Worm (Caenorhabditis elegans) whole organism, mixed stage, embryonic: ENCODE data around the gene ant-1.4.

Experiments
- M03D4.4 ChIP-seq: sonication (generic microtip); optimal IDR thresholded peaks from 2 replicates; lab custom pipeline; 2017; ENCODE audit warnings: mild to moderate bottlenecking, missing genetic modification characterization, missing compliant biosample characterization
- bed-3 ChIP-seq: fragments of 200-800 bp; sonication (Bioruptor generic); optimal IDR thresholded peaks from 3 replicates; lab custom pipeline; 2018; ENCODE audit warnings: mild to moderate bottlenecking, missing genetic modification characterization, moderate library complexity, missing compliant biosample characterization
- blmp-1 ChIP-seq: fragments of 150-350 bp; optimal IDR thresholded peaks from 2 replicates; lab custom pipeline; 2014; ENCODE audit warnings: missing biosample characterization, missing genetic modification characterization
- ceh-39 ChIP-seq: fragments of 150-350 bp; optimal IDR thresholded peaks from 2 replicates; lab custom pipeline; 2014; ENCODE audit warnings: missing biosample characterization, missing genetic modification characterization
- ceh-43 ChIP-seq: fragments of 200-800 bp; sonication (Bioruptor generic); optimal IDR thresholded peaks from 2 replicates; lab custom pipeline; 2018; ENCODE audit warnings: mild to moderate bottlenecking, missing genetic modification characterization, moderate library complexity, missing compliant biosample characterization
- ceh-83 ChIP-seq: fragments of 200-800 bp; sonication (Bioruptor generic); optimal IDR thresholded peaks from 2 replicates; lab custom pipeline; 2018; ENCODE audit warnings: mild to moderate bottlenecking, missing genetic modification characterization, missing compliant biosample characterization
- ces-1 ChIP-seq: fragments of 150-350 bp; optimal IDR thresholded peaks from 2 replicates; lab custom pipeline; 2014; ENCODE audit warnings: missing biosample characterization, missing genetic modification reagents, missing genetic modification characterization
- cnd-1 ChIP-seq: fragments of 200-800 bp; sonication (Bioruptor generic); optimal IDR thresholded peaks from 2 replicates; lab custom pipeline; 2018; ENCODE audit warnings: mild to moderate bottlenecking, missing genetic modification characterization, missing compliant biosample characterization
- drap-1 ChIP-seq: fragments of 200-800 bp; sonication (Bioruptor generic); optimal IDR thresholded peaks from 3 replicates; lab custom pipeline; 2018; ENCODE audit warnings: mild to moderate bottlenecking, missing genetic modification characterization, missing compliant biosample characterization
- elt-1 ChIP-seq: sonication (generic microtip); optimal IDR thresholded peaks from 2 replicates; lab custom pipeline; 2017; ENCODE audit warnings: missing genetic modification characterization, mild to moderate bottlenecking, missing compliant biosample characterization, antibody characterized with exemption, moderate library complexity, borderline replicate concordance; ENCODE audit not compliant: insufficient read depth
- elt-3 ChIP-seq: fragments of 150-350 bp; optimal IDR thresholded peaks from 2 replicates; lab custom pipeline; 2014; ENCODE audit warnings: missing biosample characterization, missing genetic modification characterization
- flh-1 ChIP-seq: fragments of 200-800 bp; sonication (Bioruptor generic); optimal IDR thresholded peaks from 2 replicates; lab custom pipeline; 2018; ENCODE audit warnings: mild to moderate bottlenecking, missing genetic modification characterization, moderate library complexity, missing compliant biosample characterization
- ham-2 ChIP-seq: fragments of 200-800 bp; sonication (Bioruptor generic); optimal IDR thresholded peaks from 2 replicates; lab custom pipeline; 2018; ENCODE audit warnings: mild to moderate bottlenecking, missing genetic modification characterization, missing compliant biosample characterization
- hlh-1 ChIP-seq: fragments of 150-350 bp; optimal IDR thresholded peaks from 2 replicates; lab custom pipeline; 2014; ENCODE audit warnings: missing biosample characterization, missing genetic modification reagents, missing genetic modification characterization
- lin-13 ChIP-seq: fragments of 150-350 bp; optimal IDR thresholded peaks from 2 replicates; lab custom pipeline; 2014; ENCODE audit warnings: missing biosample characterization, missing genetic modification characterization
- lin-32 ChIP-seq: fragments of 200-800 bp; sonication (Bioruptor generic); optimal IDR thresholded peaks from 2 replicates; lab custom pipeline; 2018; ENCODE audit warnings: mild to moderate bottlenecking, missing genetic modification characterization, missing compliant biosample characterization
- lsy-2 ChIP-seq: fragments of 150-350 bp; optimal IDR thresholded peaks from 2 replicates; lab custom pipeline; 2014; ENCODE audit warnings: missing biosample characterization, missing genetic modification characterization
- mab-5 ChIP-seq: fragments of 150-350 bp; optimal IDR thresholded peaks from 2 replicates; lab custom pipeline; 2014; ENCODE audit warnings: missing biosample characterization, missing genetic modification characterization
- mep-1 ChIP-seq: fragments of 150-350 bp; optimal IDR thresholded peaks from 2 replicates; lab custom pipeline; 2017; ENCODE audit warnings: missing biosample characterization, missing genetic modification reagents, missing genetic modification characterization, inconsistent platforms
- mls-2 ChIP-seq: sonication (generic microtip); optimal IDR thresholded peaks from 2 replicates; lab custom pipeline; 2016; ENCODE audit warnings: mild to moderate bottlenecking, missing genetic modification characterization, moderate library complexity, missing compliant biosample characterization
- nhr-12 ChIP-seq: fragments of 150-350 bp; optimal IDR thresholded peaks from 2 replicates; lab custom pipeline; 2014; ENCODE audit warnings: missing biosample characterization, missing genetic modification characterization
- nhr-2 ChIP-seq: fragments of 150-350 bp; optimal IDR thresholded peaks from 2 replicates; lab custom pipeline; 2014; ENCODE audit warnings: missing biosample characterization, missing genetic modification characterization
- nhr-237 ChIP-seq: fragments of 150-350 bp; optimal IDR thresholded peaks from 2 replicates; lab custom pipeline; 2014; ENCODE audit warnings: missing biosample characterization, missing genetic modification characterization
- nhr-28 ChIP-seq: fragments of 150-350 bp; optimal IDR thresholded peaks from 2 replicates; lab custom pipeline; 2014; ENCODE audit warnings: missing biosample characterization, missing genetic modification characterization
- nhr-76 ChIP-seq: sonication (generic microtip); optimal IDR thresholded peaks from 2 replicates; lab custom pipeline; 2017; ENCODE audit warnings: missing biosample characterization, missing genetic modification characterization
- pha-4 ChIP-seq: fragments of 150-350 bp; optimal IDR thresholded peaks from 2 replicates; lab custom pipeline; 2018; ENCODE audit warnings: missing biosample characterization, missing genetic modification reagents, missing genetic modification characterization
- sem-2 ChIP-seq: fragments of 200-800 bp; sonication (Bioruptor generic); optimal IDR thresholded peaks from 2 replicates; lab custom pipeline; 2018; ENCODE audit warnings: mild to moderate bottlenecking, missing genetic modification characterization, missing compliant biosample characterization
- snpc-4 ChIP-seq: fragments of 150-350 bp; optimal IDR thresholded peaks from 2 replicates; lab custom pipeline; 2014; ENCODE audit warnings: missing biosample characterization, missing genetic modification characterization
- sptf-1 ChIP-seq: sonication (generic microtip); optimal IDR thresholded peaks from 2 replicates; lab custom pipeline; 2017; ENCODE audit warnings: mild to moderate bottlenecking, missing genetic modification characterization, moderate library complexity, missing compliant biosample characterization
- tbx-8 ChIP-seq: fragments of 200-800 bp; sonication (Bioruptor generic); optimal IDR thresholded peaks from 2 replicates; lab custom pipeline; 2018; ENCODE audit warnings: mild to moderate bottlenecking, missing genetic modification characterization, moderate library complexity, missing compliant biosample characterization
- unc-120 ChIP-seq: sonication (generic microtip); optimal IDR thresholded peaks from 2 replicates; lab custom pipeline; 2017; ENCODE audit warnings: missing genetic modification characterization, missing compliant biosample characterization; ENCODE audit not compliant: poor library complexity, severe bottlenecking
- unc-39 ChIP-seq: fragments of 150-350 bp; optimal IDR thresholded peaks from 2 replicates; lab custom pipeline; 2014; ENCODE audit warnings: missing biosample characterization, missing genetic modification characterization
- unc-62 ChIP-seq: fragments of 150-350 bp; optimal IDR thresholded peaks from 2 replicates; lab custom pipeline; 2014; ENCODE audit warnings: missing biosample characterization, missing genetic modification reagents, missing genetic modification characterization
- zip-8 ChIP-seq: fragments of 150-350 bp; optimal IDR thresholded peaks from 2 replicates; lab custom pipeline; 2014; ENCODE audit warnings: missing biosample characterization, missing genetic modification characterization
- ztf-11 ChIP-seq: fragments of 150-350 bp; optimal IDR thresholded peaks from 2 replicates; lab custom pipeline; 2014; ENCODE audit warnings: missing biosample characterization, missing genetic modification characterization

ant-1.4 gene

ce11 chrIV:8446904-8447303, 13.2 kb downstream of the ant-1.4 start, which contains the start of gene T01B11.1:
Gene T01B11.1 (plus strand): TSS chrIV:8447204.
- TF ChIP-seq nhr-76 (tag; lab: Kevin White, UChicago) (no peak), drap-1 (no peak), tbx-8 (GFP tag; lab: Kevin White, UChicago) (no peak), ceh-83 (GFP tag; lab: Kevin White, UChicago) (no peak), ceh-43 (no peak), lsy-2 (tag; lab: Kevin White, UChicago) (no peak), mab-5 (tag; lab: Kevin White, UChicago) (no peak), nhr-28 (tag; lab: Kevin White, UChicago) (no peak), ztf-11 (tag; lab: Kevin White, UChicago) (no peak), unc-39 (tag; lab: Kevin White, UChicago) (no peak), ham-2 (GFP tag; lab: Kevin White, UChicago) (no peak), nhr-237 (tag; lab: Kevin White, UChicago) (no peak), snpc-4 (no peak), flh-1 (GFP tag; lab: Kevin White, UChicago) (no peak)

ce11 chrIV:8432709-8433108, 27.4 kb downstream of the ant-1.4 start, which contains the start of the genes T26A8.4 and pdtf-1:
Gene T26A8.4 (minus strand): TSS chrIV:8432893.
Gene pdtf-1 (plus strand): TSS chrIV:8433038.
- TF ChIP-seq mab-5 (tag; lab: Kevin White, UChicago) (peak; percentile 38), mep-1 (tag; lab: Kevin White, UChicago) (peak; percentile 99), tbx-8 (GFP tag; lab: Kevin White, UChicago) (no peak), nhr-2 (peak; percentile 64), blmp-1 (tag; lab: Kevin White, UChicago) (peak; percentile 23), unc-120 (tag; lab: Kevin White, UChicago) (peak; percentile 51), snpc-4 (no peak), ceh-83 (GFP tag; lab: Kevin White, UChicago) (peak; percentile 80), nhr-76 (tag; lab: Kevin White, UChicago) (no peak), nhr-237 (tag; lab: Kevin White, UChicago) (peak; percentile 95), elt-1 (tag; lab: Kevin White, UChicago) (no peak), ceh-39 (tag; lab: Kevin White, UChicago) (peak; percentile 100), sem-2 (peak; percentile 16), sptf-1 (peak; percentile 80), hlh-1 (tag; lab: Kevin White, UChicago) (peak; percentile 97), lin-32 (GFP tag; lab: Kevin White, UChicago) (no peak), nhr-12 (peak; percentile 66), unc-39 (tag; lab: Kevin White, UChicago) (no peak), ceh-43 (peak; percentile 51), lsy-2 (tag; lab: Kevin White, UChicago) (peak; percentile 99), mls-2 (tag; lab: Kevin White, UChicago) (peak; percentile 49), lin-13 (tag; lab: Kevin White, UChicago) (peak; percentile 91), flh-1 (GFP tag; lab: Kevin White, UChicago) (no peak), cnd-1 (tag; lab: Kevin White, UChicago) (peak; percentile 63), bed-3 (GFP tag; lab: Kevin White, UChicago) (no peak), drap-1 (peak; percentile 64), ces-1 (GFP tag; lab: Kevin White, UChicago) (peak; percentile 83), ham-2 (GFP tag; lab: Kevin White, UChicago) (peak; percentile 76), unc-62 (GFP tag; lab: Kevin White, UChicago) (peak; percentile 89), nhr-28 (tag; lab: Kevin White, UChicago) (no peak), zip-8 (tag; lab: Kevin White, UChicago) (peak; percentile 25), M03D4.4 (peak; percentile 35), elt-3 (peak; percentile 46), pha-4 (peak; percentile 98), ztf-11 (tag; lab: Kevin White, UChicago) (peak; percentile 81)
- TF ChIP-seq, all 35 proteins: peak for 26
